Fruit fly (Drosophila melanogaster) whole organism, embryonic: Measurements from ENCODE around the gene GlyRS.
A peak's percentile ranks its signal among the peaks of the same experiment; 100 is the strongest.

Source experiments
- Abd-B ChIP-seq: fragments of 200-800 bp; sonication (Bioruptor generic); optimal IDR thresholded peaks from 2 replicates; lab custom pipeline; 2018; ENCODE audit warnings: missing biosample characterization, mild to moderate bottlenecking, missing genetic modification characterization, moderate library complexity
- Atf6 ChIP-seq: fragments of 200-800 bp; sonication (Bioruptor generic); IDR thresholded peaks from 2 replicates; pipeline ENCODE4 v1.3.6; 2022; ENCODE audit warnings: missing biosample characterization, missing genetic modification characterization
- B-H2 ChIP-seq: fragments of 200-800 bp; sonication (Bioruptor generic); optimal IDR thresholded peaks from 2 replicates; lab custom pipeline; 2018; ENCODE audit warnings: missing biosample characterization, mild to moderate bottlenecking, missing genetic modification characterization
- CG10267 ChIP-seq: fragments of 200-800 bp; sonication (Bioruptor generic); optimal IDR thresholded peaks from 2 replicates; lab custom pipeline; 2018; ENCODE audit warnings: missing biosample characterization, mild to moderate bottlenecking, missing genetic modification characterization, moderate library complexity
- CG10979 ChIP-seq: fragments of 200-800 bp; sonication (Bioruptor generic); optimal IDR thresholded peaks from 2 replicates; lab custom pipeline; 2018; ENCODE audit warnings: missing biosample characterization, mild to moderate bottlenecking, missing genetic modification characterization, moderate library complexity
- CG11456 ChIP-seq: fragments of 200-800 bp; sonication (Bioruptor generic); IDR thresholded peaks from 3 replicates; pipeline ENCODE4 v1.3.6; 2022; ENCODE audit warnings: missing biosample characterization, missing genetic modification characterization
- CG17186 ChIP-seq: fragments of 200-800 bp; sonication (Bioruptor generic); optimal IDR thresholded peaks from 3 replicates; lab custom pipeline; 2017; ENCODE audit warnings: missing biosample characterization, missing genetic modification reagents, missing genetic modification characterization
- CG17359 ChIP-seq: fragments of 200-800 bp; sonication (Bioruptor generic); optimal IDR thresholded peaks from 3 replicates; lab custom pipeline; 2018; ENCODE audit warnings: missing biosample characterization, mild to moderate bottlenecking, missing genetic modification characterization, moderate library complexity
- CG17361 ChIP-seq: fragments of 200-800 bp; sonication (Bioruptor generic); IDR thresholded peaks from 3 replicates; pipeline ENCODE4 v1.3.6; 2022; ENCODE audit warnings: missing biosample characterization, missing genetic modification characterization
- CG1832 ChIP-seq: fragments of 200-800 bp; sonication (Bioruptor generic); optimal IDR thresholded peaks from 2 replicates; lab custom pipeline; 2017; ENCODE audit warnings: missing biosample characterization, mild to moderate bottlenecking, missing genetic modification characterization, inconsistent platforms
- CG30020 ChIP-seq: fragments of 200-800 bp; optimal IDR thresholded peaks from 2 replicates; lab custom pipeline; 2019; ENCODE audit warnings: missing biosample characterization, mild to moderate bottlenecking, missing genetic modification characterization, moderate library complexity
- CG3407 ChIP-seq: fragments of 200-800 bp; sonication (Bioruptor generic); optimal IDR thresholded peaks from 2 replicates; lab custom pipeline; 2018; ENCODE audit warnings: missing biosample characterization, mild to moderate bottlenecking, missing genetic modification characterization
- CG4328 ChIP-seq: fragments of 200-800 bp; sonication (Bioruptor generic); optimal IDR thresholded peaks from 3 replicates; lab custom pipeline; 2017; ENCODE audit warnings: missing biosample characterization, missing genetic modification reagents, missing genetic modification characterization
- CG4360 ChIP-seq: fragments of 200-800 bp; sonication (Bioruptor generic); IDR thresholded peaks from 2 replicates; pipeline ENCODE4 v1.3.6; 2022; ENCODE audit warnings: missing biosample characterization, missing genetic modification characterization
- CG4617 ChIP-seq: fragments of 200-800 bp; sonication (Bioruptor generic); optimal IDR thresholded peaks from 3 replicates; lab custom pipeline; 2016; ENCODE audit warnings: missing biosample characterization, missing genetic modification characterization, borderline replicate concordance
- CG7271 ChIP-seq: fragments of 200-800 bp; sonication (Bioruptor generic); optimal IDR thresholded peaks from 2 replicates; lab custom pipeline; 2018; ENCODE audit warnings: missing biosample characterization, mild to moderate bottlenecking, missing genetic modification characterization, moderate library complexity
- CG8478 ChIP-seq: fragments of >200 bp; optimal IDR thresholded peaks from 2 replicates; lab custom pipeline; 2018
- Dfd ChIP-seq, 2 experiments: fragments of >200 bp; optimal IDR thresholded peaks; 2 replicates each; lab custom pipeline; 2017; ENCODE audit warnings: missing biosample characterization in 2 of 2, missing genetic modification characterization in 2 of 2
- Dip3 ChIP-seq: fragments of 200-800 bp; sonication (Bioruptor generic); optimal IDR thresholded peaks from 3 replicates; lab custom pipeline; 2016; ENCODE audit warnings: missing biosample characterization, missing genetic modification characterization
- Doc2 ChIP-seq: fragments of 200-800 bp; sonication (Bioruptor generic); IDR thresholded peaks from 2 replicates; pipeline ENCODE4 v1.3.6; 2022; ENCODE audit warnings: missing biosample characterization, missing genetic modification characterization
- Doc3 ChIP-seq: fragments of 200-800 bp; sonication (Bioruptor generic); IDR thresholded peaks from 3 replicates; pipeline ENCODE4 v1.3.6; 2022; ENCODE audit warnings: missing biosample characterization, missing genetic modification characterization; ENCODE audit not compliant: partially characterized antibody
- Dp ChIP-seq: fragments of 200-800 bp; sonication (Bioruptor generic); optimal IDR thresholded peaks from 2 replicates; lab custom pipeline; 2018; ENCODE audit warnings: missing biosample characterization, mild to moderate bottlenecking, missing genetic modification characterization, moderate library complexity
- E2f2 ChIP-seq: fragments of 200-800 bp; sonication (Bioruptor generic); IDR thresholded peaks from 2 replicates; pipeline ENCODE4 v1.3.6; 2022; ENCODE audit warnings: missing biosample characterization, missing genetic modification characterization
- Hmx ChIP-seq: fragments of 200-800 bp; sonication (Bioruptor generic); optimal IDR thresholded peaks from 2 replicates; lab custom pipeline; 2016; ENCODE audit warnings: missing biosample characterization, missing genetic modification characterization
- MESR4 ChIP-seq: fragments of 200-800 bp; sonication (Bioruptor generic); optimal IDR thresholded peaks from 2 replicates; lab custom pipeline; 2018; ENCODE audit warnings: missing biosample characterization, mild to moderate bottlenecking, missing genetic modification characterization, moderate library complexity
- Max ChIP-seq: fragments of 200-800 bp; sonication (Bioruptor generic); optimal IDR thresholded peaks from 2 replicates; lab custom pipeline; 2016; ENCODE audit warnings: missing biosample characterization, mild to moderate bottlenecking, missing genetic modification characterization
- Myb ChIP-seq: fragments of 200-800 bp; sonication (Bioruptor generic); optimal IDR thresholded peaks from 2 replicates; lab custom pipeline; 2016; ENCODE audit warnings: missing biosample characterization, missing genetic modification characterization
- PHDP ChIP-seq: fragments of 200-800 bp; sonication (Bioruptor generic); optimal IDR thresholded peaks from 3 replicates; lab custom pipeline; 2018; ENCODE audit warnings: missing biosample characterization, mild to moderate bottlenecking, missing genetic modification characterization, moderate library complexity
- Ptx1 ChIP-seq: fragments of 200-800 bp; sonication (Bioruptor generic); IDR thresholded peaks from 2 replicates; pipeline ENCODE4 v1.3.6; 2022; ENCODE audit warnings: missing biosample characterization, missing genetic modification characterization
- ash1 ChIP-seq: fragments of 200-800 bp; sonication (Bioruptor generic); optimal IDR thresholded peaks from 2 replicates; lab custom pipeline; 2018; ENCODE audit warnings: missing biosample characterization, mild to moderate bottlenecking, missing genetic modification characterization
- btn ChIP-seq: fragments of 200-800 bp; sonication (Bioruptor generic); optimal IDR thresholded peaks from 2 replicates; lab custom pipeline; 2016; ENCODE audit warnings: missing biosample characterization, missing genetic modification characterization
- cad ChIP-seq: fragments of >200 bp; optimal IDR thresholded peaks from 2 replicates; lab custom pipeline; 2017; ENCODE audit warnings: missing biosample characterization, missing genetic modification characterization
- da ChIP-seq: fragments of 200-800 bp; sonication (Bioruptor generic); optimal IDR thresholded peaks from 2 replicates; lab custom pipeline; 2016; ENCODE audit warnings: missing biosample characterization, missing genetic modification characterization
- dm ChIP-seq: fragments of 200-800 bp; sonication (Bioruptor generic); optimal IDR thresholded peaks from 3 replicates; lab custom pipeline; 2016; ENCODE audit warnings: missing biosample characterization, missing genetic modification characterization
- esg ChIP-seq: fragments of 200-800 bp; sonication (Bioruptor generic); conservative IDR thresholded peaks from 2 replicates; pipeline ENCODE4 v1.3.6; 2022; ENCODE audit warnings: missing biosample characterization, missing genetic modification characterization
- ewg ChIP-seq: fragments of 200-800 bp; sonication (Bioruptor generic); optimal IDR thresholded peaks from 3 replicates; lab custom pipeline; 2017; ENCODE audit warnings: mild to moderate bottlenecking, missing biosample characterization, missing genetic modification reagents, missing genetic modification characterization
- eyg ChIP-seq: fragments of 200-800 bp; sonication (Bioruptor generic); optimal IDR thresholded peaks from 3 replicates; lab custom pipeline; 2016; ENCODE audit warnings: missing biosample characterization, missing genetic modification characterization
- gsb ChIP-seq: fragments of 200-800 bp; sonication (Bioruptor generic); IDR thresholded peaks from 2 replicates; pipeline ENCODE4 v1.3.6; 2022; ENCODE audit warnings: missing biosample characterization, missing genetic modification characterization
- hb ChIP-seq: fragments of 200-800 bp; sonication (Bioruptor generic); IDR thresholded peaks from 3 replicates; pipeline ENCODE4 v1.3.6; 2022; ENCODE audit warnings: missing biosample characterization, missing genetic modification characterization; ENCODE audit not compliant: partially characterized antibody
- lab ChIP-seq: fragments of 200-800 bp; sonication (Bioruptor generic); optimal IDR thresholded peaks from 3 replicates; lab custom pipeline; 2017; ENCODE audit warnings: missing biosample characterization, missing genetic modification characterization, mild to moderate bottlenecking, moderate library complexity, missing genetic modification reagents
- maf-S ChIP-seq: fragments of 200-800 bp; sonication (Bioruptor generic); optimal IDR thresholded peaks from 2 replicates; lab custom pipeline; 2016; ENCODE audit warnings: missing biosample characterization, missing genetic modification characterization
- nmo ChIP-seq: fragments of 200-800 bp; sonication (Bioruptor generic); optimal IDR thresholded peaks from 2 replicates; lab custom pipeline; 2018; ENCODE audit warnings: missing biosample characterization, mild to moderate bottlenecking, missing genetic modification characterization, moderate library complexity
- otp ChIP-seq: fragments of 200-800 bp; sonication (Bioruptor generic); IDR thresholded peaks from 3 replicates; pipeline ENCODE4, ENCODE4 v1.3.6; 2022; ENCODE audit warnings: missing biosample characterization, missing genetic modification characterization
- peb ChIP-seq: fragments of 200-800 bp; sonication (Bioruptor generic); IDR thresholded peaks from 2 replicates; pipeline ENCODE4 v1.3.6; 2022; ENCODE audit warnings: missing biosample characterization, missing genetic modification characterization
- psq ChIP-seq: fragments of 200-800 bp; sonication (Bioruptor generic); optimal IDR thresholded peaks from 2 replicates; lab custom pipeline; 2017; ENCODE audit warnings: missing biosample characterization, missing genetic modification characterization
- slbo ChIP-seq: fragments of 200-800 bp; sonication (Bioruptor generic); IDR thresholded peaks from 2 replicates; pipeline ENCODE4 v1.3.6; 2022; ENCODE audit warnings: missing biosample characterization, missing genetic modification characterization
- slou ChIP-seq: fragments of 200-800 bp; sonication (Bioruptor generic); optimal IDR thresholded peaks from 3 replicates; lab custom pipeline; 2016; ENCODE audit warnings: missing biosample characterization, missing genetic modification characterization
- sr ChIP-seq: fragments of 200-800 bp; sonication (Bioruptor generic); IDR thresholded peaks from 3 replicates; pipeline ENCODE4 v1.3.6; 2022; ENCODE audit warnings: missing biosample characterization, missing genetic modification characterization
- wdn ChIP-seq: fragments of 200-800 bp; sonication (Bioruptor generic); IDR thresholded peaks from 2 replicates; pipeline ENCODE4 v1.3.6; 2022; ENCODE audit warnings: missing biosample characterization, missing genetic modification characterization
- zfh1 ChIP-seq: fragments of 200-800 bp; sonication (Bioruptor generic); IDR thresholded peaks from 3 replicates; pipeline ENCODE4 v1.3.6; 2022; ENCODE audit warnings: missing biosample characterization, missing genetic modification characterization

GlyRS gene

dm6 chr3L:15142004-15142890 is 47.3 kb downstream of the GlyRS start, which contains the start of gene Pdi (continued):
- TF ChIP-seq Myb (GFP tag; lab: Kevin White, UChicago) (peak; percentile 30), wdn (GFP tag; lab: Robert Waterston, UW) (no peak), zfh1 (GFP tag; lab: Robert Waterston, UW) (peak; percentile 32; the same call in 1 of the 3 replicates), nmo (GFP tag; lab: Kevin White, UChicago) (peak; percentile 62), Hmx (GFP tag; lab: Kevin White, UChicago) (no peak), btn (GFP tag; lab: Kevin White, UChicago) (no peak), Dp (GFP tag; lab: Kevin White, UChicago) (peak; percentile 62), Atf6 (GFP tag; lab: Robert Waterston, UW) (no peak; the same call in 1 of the 2 replicates), Doc3 (GFP tag; lab: Robert Waterston, UW) (peak; percentile 57), hb (peak; percentile 67), Dip3 (GFP tag; lab: Kevin White, UChicago) (no peak), CG8478 (lab: Kevin White, UChicago) (no peak), otp (GFP tag; lab: Robert Waterston, UW) (no peak), lab (no peak), psq (no peak), Dfd (GFP tag; optimal IDR thresholded peaks at IDR 0.05; lab: Kevin White, UChicago) (no peak), CG10979 (no peak), CG17361 (peak; percentile 39; the same call in 2 of the 3 replicates), slbo (GFP tag; lab: Robert Waterston, UW) (no peak), CG7271 (tag; lab: Kevin White, UChicago) (no peak), CG17186 (peak; percentile 56), CG1832 (peak; percentile 71), Abd-B (GFP tag; lab: Kevin White, UChicago) (no peak), CG4360 (GFP tag; lab: Robert Waterston, UW) (no peak), ewg (GFP tag; lab: Kevin White, UChicago) (peak; percentile 10), Ptx1 (GFP tag; lab: Robert Waterston, UW) (no peak), PHDP (tag; lab: Kevin White, UChicago) (peak; percentile 44), esg (no peak), ash1 (GFP tag; lab: Kevin White, UChicago) (no peak), peb (GFP tag; lab: Robert Waterston, UW) (no peak), CG4328 (no peak), MESR4 (GFP tag; lab: Kevin White, UChicago) (peak; percentile 79), maf-S (GFP tag; lab: Kevin White, UChicago) (peak; percentile 9), dm (GFP tag; lab: Kevin White, UChicago) (peak; percentile 33), B-H2 (GFP tag; lab: Kevin White, UChicago) (peak; percentile 50), CG17359 (tag; lab: Kevin White, UChicago) (peak; percentile 56), CG10267 (tag; lab: Kevin White, UChicago) (peak; percentile 64), E2f2 (peak; percentile 70), da (GFP tag; lab: Kevin White, UChicago) (no peak), gsb (no peak), sr (GFP tag; lab: Robert Waterston, UW) (no peak), CG3407 (peak; percentile 25), cad (no peak), Doc2 (GFP tag; lab: Robert Waterston, UW) (no peak), Max (GFP tag; lab: Kevin White, UChicago) (no peak), eyg (GFP tag; lab: Kevin White, UChicago) (no peak), CG11456 (GFP tag; lab: Robert Waterston, UW) (no peak), CG4617 (GFP tag; lab: Kevin White, UChicago) (no peak), slou (no peak), CG30020 (tag; lab: Kevin White, UChicago) (peak; percentile 53)
